Fruit fly (Drosophila melanogaster) whole organism, prepupa: ENCODE data around the gene CG9014.

Experiments used
- Gug ChIP-seq: fragments of 200-800 bp; sonication (Bioruptor generic); IDR thresholded peaks from 2 replicates; pipeline ENCODE4 v1.3.6; 2022; ENCODE audit warnings: missing biosample characterization, missing genetic modification characterization
- Hr39 ChIP-seq: fragments of 200-800 bp; sonication (Bioruptor generic); optimal IDR thresholded peaks from 2 replicates; lab custom pipeline; 2016; ENCODE audit warnings: missing biosample characterization, missing genetic modification characterization
- Sox102F ChIP-seq: fragments of 200-800 bp; sonication (Bioruptor generic); optimal IDR thresholded peaks from 2 replicates; lab custom pipeline; 2016; ENCODE audit warnings: missing biosample characterization, mild to moderate bottlenecking, missing genetic modification characterization
- Sox14 ChIP-seq: fragments of 200-800 bp; sonication (Bioruptor generic); optimal IDR thresholded peaks from 3 replicates; lab custom pipeline; 2016; ENCODE audit warnings: missing biosample characterization, missing genetic modification characterization
- Sox15 ChIP-seq: fragments of 200-800 bp; sonication (Bioruptor generic); optimal IDR thresholded peaks from 3 replicates; lab custom pipeline; 2016; ENCODE audit warnings: missing biosample characterization, missing genetic modification characterization
- achi ChIP-seq: fragments of 200-800 bp; sonication (Bioruptor generic); optimal IDR thresholded peaks from 3 replicates; lab custom pipeline; 2016; ENCODE audit warnings: missing biosample characterization, missing genetic modification characterization
- acj6 ChIP-seq: fragments of 200-800 bp; sonication (Bioruptor generic); optimal IDR thresholded peaks from 3 replicates; lab custom pipeline; 2016; ENCODE audit warnings: missing biosample characterization, missing genetic modification characterization
- cyc ChIP-seq: fragments of 200-800 bp; sonication (Bioruptor generic); optimal IDR thresholded peaks from 3 replicates; lab custom pipeline; 2016; ENCODE audit warnings: missing biosample characterization, missing genetic modification characterization
- esn ChIP-seq: fragments of 200-800 bp; sonication (Bioruptor generic); optimal IDR thresholded peaks from 2 replicates; lab custom pipeline; 2016; ENCODE audit warnings: missing biosample characterization, mild to moderate bottlenecking, missing genetic modification characterization, moderate library complexity
- pdm3 ChIP-seq: fragments of 200-800 bp; sonication (Bioruptor generic); optimal IDR thresholded peaks from 3 replicates; lab custom pipeline; 2016; ENCODE audit warnings: missing biosample characterization, missing genetic modification characterization

DNA sequence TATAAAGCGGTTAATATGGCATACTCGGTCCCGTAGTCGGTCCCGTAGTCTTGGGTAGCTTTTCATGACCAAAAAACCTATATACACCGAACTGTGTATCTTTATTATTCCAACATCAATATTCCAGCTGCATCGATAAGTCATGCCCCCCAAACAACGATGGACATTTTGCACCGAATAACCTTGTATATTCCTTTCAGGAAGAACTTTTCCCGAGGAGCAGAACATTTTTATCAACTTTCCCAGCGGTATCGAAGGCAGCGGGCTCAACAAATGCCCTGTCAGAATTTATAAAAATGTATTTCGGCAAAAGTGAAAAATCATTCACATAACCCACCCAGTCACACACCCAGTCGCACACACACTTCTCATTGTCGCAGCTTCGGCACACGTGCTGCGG, 23.2 kb upstream of the CG9014 start, which contains the start of gene TM9SF4:
- no peak for TF ChIP-seq Hr39 (GFP tag; lab: Kevin White, UChicago)
- no peak for TF ChIP-seq achi (GFP tag; lab: Kevin White, UChicago)
- TF ChIP-seq Sox15 (GFP tag; lab: Kevin White, UChicago), result no peak
- no peak for TF ChIP-seq acj6 (GFP tag; lab: Kevin White, UChicago)
- TF ChIP-seq Sox102F, result no peak
- no peak for TF ChIP-seq cyc (GFP tag; lab: Kevin White, UChicago)
- no peak for TF ChIP-seq Gug (GFP tag; lab: Robert Waterston, UW)
- no peak for TF ChIP-seq pdm3 (GFP tag; lab: Kevin White, UChicago)
- no peak for TF ChIP-seq esn (GFP tag; lab: Kevin White, UChicago)
- no peak for TF ChIP-seq Sox14 (GFP tag; lab: Kevin White, UChicago)
